Fruit fly (Drosophila melanogaster) whole organism, embryonic: Measurements from ENCODE around the gene Tsc1.

Source experiments
- Antp ChIP-seq: fragments of 200-800 bp; sonication (Bioruptor generic); optimal IDR thresholded peaks from 3 replicates; lab custom pipeline; 2016; ENCODE audit warnings: missing biosample characterization, missing genetic modification characterization
- Awh ChIP-seq: fragments of 200-800 bp; sonication (Bioruptor generic); IDR thresholded peaks from 2 replicates; pipeline ENCODE4, ENCODE4 v1.3.6; 2022; ENCODE audit warnings: missing biosample characterization, missing genetic modification characterization
- CG12071 ChIP-seq: fragments of 200-800 bp; sonication (Bioruptor generic); optimal IDR thresholded peaks from 3 replicates; lab custom pipeline; 2018; ENCODE audit warnings: missing biosample characterization, mild to moderate bottlenecking, missing genetic modification characterization
- CG12391 ChIP-seq: fragments of 200-800 bp; sonication (Bioruptor generic); optimal IDR thresholded peaks from 3 replicates; lab custom pipeline; 2018; ENCODE audit warnings: missing biosample characterization, mild to moderate bottlenecking, missing genetic modification characterization, moderate library complexity
- CG12769 ChIP-seq: fragments of 200-800 bp; sonication (Bioruptor generic); optimal IDR thresholded peaks from 2 replicates; lab custom pipeline; 2019; ENCODE audit warnings: missing biosample characterization, mild to moderate bottlenecking, missing genetic modification characterization, moderate library complexity
- CG16779 ChIP-seq: fragments of 200-800 bp; sonication (Bioruptor generic); IDR thresholded peaks from 2 replicates; pipeline ENCODE4 v1.3.6; 2022; ENCODE audit warnings: missing biosample characterization, missing genetic modification characterization
- CG16813 ChIP-seq: fragments of 200-800 bp; sonication (Bioruptor generic); IDR thresholded peaks from 3 replicates; pipeline ENCODE4 v1.3.6; 2022; ENCODE audit warnings: missing biosample characterization, missing genetic modification characterization; ENCODE audit not compliant: partially characterized antibody
- CG16863 ChIP-seq: fragments of 200-800 bp; sonication (Bioruptor generic); optimal IDR thresholded peaks from 3 replicates; lab custom pipeline; 2016; ENCODE audit warnings: missing biosample characterization, missing genetic modification characterization
- CG18764 ChIP-seq: fragments of 200-800 bp; sonication (Bioruptor generic); optimal IDR thresholded peaks from 3 replicates; lab custom pipeline; 2016; ENCODE audit warnings: missing biosample characterization, missing genetic modification characterization
- CG2129 ChIP-seq: fragments of 200-800 bp; sonication (Bioruptor generic); IDR thresholded peaks from 2 replicates; pipeline ENCODE4 v1.3.6; 2022; ENCODE audit warnings: missing biosample characterization, missing genetic modification characterization; ENCODE audit not compliant: partially characterized antibody
- CG31441 ChIP-seq: fragments of 200-800 bp; sonication (Bioruptor generic); IDR thresholded peaks from 2 replicates; pipeline ENCODE4 v1.3.6; 2022; ENCODE audit warnings: missing biosample characterization, missing genetic modification characterization
- CG32767 ChIP-seq: fragments of 200-800 bp; sonication (Bioruptor generic); IDR thresholded peaks from 2 replicates; pipeline ENCODE4 v1.3.6; 2022; ENCODE audit warnings: missing biosample characterization, missing genetic modification characterization
- CG3407 ChIP-seq: fragments of 200-800 bp; sonication (Bioruptor generic); optimal IDR thresholded peaks from 2 replicates; lab custom pipeline; 2018; ENCODE audit warnings: missing biosample characterization, mild to moderate bottlenecking, missing genetic modification characterization
- CG34224 ChIP-seq: fragments of 200-800 bp; sonication (Bioruptor generic); IDR thresholded peaks from 3 replicates; pipeline ENCODE4 v1.3.6; 2022; ENCODE audit warnings: missing biosample characterization, missing genetic modification characterization; ENCODE audit not compliant: partially characterized antibody
- CG3726 ChIP-seq: fragments of 200-800 bp; sonication (Bioruptor generic); IDR thresholded peaks from 3 replicates; pipeline ENCODE4, ENCODE4 v1.3.6; 2022; ENCODE audit warnings: missing biosample characterization, missing genetic modification characterization
- CG3995 ChIP-seq: fragments of 200-800 bp; sonication (Bioruptor generic); optimal IDR thresholded peaks from 3 replicates; lab custom pipeline; 2016; ENCODE audit warnings: missing biosample characterization, missing genetic modification characterization
- CG6272 ChIP-seq: fragments of 200-800 bp; sonication (Bioruptor generic); IDR thresholded peaks from 2 replicates; pipeline ENCODE4 v1.3.6; 2022; ENCODE audit warnings: missing biosample characterization, missing genetic modification characterization
- CG7357 ChIP-seq: fragments of 200-800 bp; sonication (Bioruptor generic); IDR thresholded peaks from 3 replicates; pipeline ENCODE4 v1.3.6; 2022; ENCODE audit warnings: missing biosample characterization, missing genetic modification characterization
- Meics ChIP-seq: fragments of 200-800 bp; sonication (Bioruptor generic); optimal IDR thresholded peaks from 2 replicates; lab custom pipeline; 2017; ENCODE audit warnings: missing biosample characterization, mild to moderate bottlenecking, missing genetic modification characterization
- NC2α ChIP-seq: fragments of 200-800 bp; sonication (Bioruptor generic); optimal IDR thresholded peaks from 2 replicates; lab custom pipeline; 2016; ENCODE audit warnings: missing biosample characterization, missing genetic modification characterization
- Poxn ChIP-seq: fragments of 200-800 bp; sonication (Bioruptor generic); IDR thresholded peaks from 2 replicates; pipeline ENCODE4 v1.3.6; 2022; ENCODE audit warnings: missing biosample characterization, missing genetic modification characterization
- Ptx1 ChIP-seq: fragments of 200-800 bp; sonication (Bioruptor generic); IDR thresholded peaks from 2 replicates; pipeline ENCODE4 v1.3.6; 2022; ENCODE audit warnings: missing biosample characterization, missing genetic modification characterization
- Six4 ChIP-seq: fragments of 200-800 bp; sonication (Bioruptor generic); optimal IDR thresholded peaks from 2 replicates; lab custom pipeline; 2016; ENCODE audit warnings: missing biosample characterization, missing genetic modification characterization
- Stat92E ChIP-seq, 3 experiments: fragments of >200 bp in 2 of 3; fragments of 200-800 bp in 1 of 3; sonication (Bioruptor generic) in 1 of 3; optimal IDR thresholded peaks; 2 replicates each; lab custom pipeline; 2017 to 2019; ENCODE audit warnings: missing biosample characterization in 3 of 3, missing genetic modification characterization in 3 of 3, mild to moderate bottlenecking in 1 of 3, moderate library complexity in 1 of 3
- amos ChIP-seq: fragments of 200-800 bp; sonication (Bioruptor generic); IDR thresholded peaks from 2 replicates; pipeline ENCODE4 v1.3.6; 2022; ENCODE audit warnings: missing biosample characterization, missing genetic modification characterization; ENCODE audit not compliant: partially characterized antibody
- ap ChIP-seq: fragments of 200-800 bp; sonication (Bioruptor generic); IDR thresholded peaks from 2 replicates; pipeline ENCODE4 v1.3.6; 2022; ENCODE audit warnings: missing biosample characterization, missing genetic modification characterization
- cg ChIP-seq: fragments of 200-800 bp; sonication (Bioruptor generic); optimal IDR thresholded peaks from 3 replicates; lab custom pipeline; 2019; ENCODE audit warnings: missing biosample characterization, mild to moderate bottlenecking, missing genetic modification characterization, moderate library complexity
- ci ChIP-seq: fragments of 200-800 bp; sonication (Bioruptor generic); IDR thresholded peaks from 3 replicates; pipeline ENCODE4 v1.3.6; 2022; ENCODE audit warnings: missing biosample characterization, missing genetic modification characterization
- crc ChIP-seq: fragments of 200-800 bp; sonication (Bioruptor generic); optimal IDR thresholded peaks from 2 replicates; lab custom pipeline; 2016; ENCODE audit warnings: missing biosample characterization, missing genetic modification characterization
- cwo ChIP-seq: fragments of 200-800 bp; sonication (Bioruptor generic); optimal IDR thresholded peaks from 3 replicates; lab custom pipeline; 2017; ENCODE audit warnings: missing biosample characterization, missing genetic modification characterization, mild to moderate bottlenecking, moderate library complexity, missing genetic modification reagents
- disco-r ChIP-seq: fragments of 200-800 bp; sonication (Bioruptor generic); optimal IDR thresholded peaks from 2 replicates; lab custom pipeline; 2016; ENCODE audit warnings: missing biosample characterization, missing genetic modification characterization
- dm ChIP-seq: fragments of 200-800 bp; sonication (Bioruptor generic); optimal IDR thresholded peaks from 3 replicates; lab custom pipeline; 2016; ENCODE audit warnings: missing biosample characterization, missing genetic modification characterization
- ems ChIP-seq: fragments of 200-800 bp; sonication (Bioruptor generic); optimal IDR thresholded peaks from 3 replicates; lab custom pipeline; 2016; ENCODE audit warnings: missing biosample characterization, missing genetic modification characterization
- grau ChIP-seq: fragments of 200-800 bp; optimal IDR thresholded peaks from 3 replicates; lab custom pipeline; 2019; ENCODE audit warnings: missing biosample characterization, mild to moderate bottlenecking, missing genetic modification characterization, moderate library complexity
- gsb-n ChIP-seq: fragments of 200-800 bp; sonication (Bioruptor generic); optimal IDR thresholded peaks from 3 replicates; lab custom pipeline; 2018; ENCODE audit warnings: missing biosample characterization, mild to moderate bottlenecking, missing genetic modification characterization
- inv ChIP-seq: fragments of 200-800 bp; sonication (Bioruptor generic); IDR thresholded peaks from 2 replicates; pipeline ENCODE4 v1.3.6; 2022; ENCODE audit warnings: missing biosample characterization, missing genetic modification characterization; ENCODE audit not compliant: partially characterized antibody
- jumu ChIP-seq: fragments of 200-800 bp; sonication (Bioruptor generic); optimal IDR thresholded peaks from 3 replicates; lab custom pipeline; 2016; ENCODE audit warnings: missing biosample characterization, missing genetic modification characterization
- knrl ChIP-seq: fragments of 200-800 bp; sonication (Bioruptor generic); IDR thresholded peaks from 3 replicates; pipeline ENCODE4 v1.3.6; 2022; ENCODE audit warnings: missing biosample characterization, missing genetic modification characterization; ENCODE audit not compliant: partially characterized antibody
- nerfin-2 ChIP-seq: fragments of 200-800 bp; sonication (Bioruptor generic); IDR thresholded peaks from 2 replicates; pipeline ENCODE4 v1.3.6; 2022; ENCODE audit warnings: missing biosample characterization, missing genetic modification characterization; ENCODE audit not compliant: partially characterized antibody
- pzg ChIP-seq: fragments of 200-800 bp; sonication (Bioruptor generic); optimal IDR thresholded peaks from 3 replicates; lab custom pipeline; 2018; ENCODE audit warnings: missing biosample characterization, mild to moderate bottlenecking, missing genetic modification characterization, moderate library complexity
- sc ChIP-seq, 3 experiments: fragments of >200 bp in 2 of 3; fragments of 200-800 bp in 1 of 3; sonication (Bioruptor generic) in 1 of 3; optimal IDR thresholded peaks; 2 replicates in 2 of 3; 3 replicates in 1 of 3; lab custom pipeline; 2017; ENCODE audit warnings: mild to moderate bottlenecking in 1 of 3, missing biosample characterization in 1 of 3, missing genetic modification characterization in 1 of 3, missing genetic modification reagents in 1 of 3
- sna ChIP-seq: fragments of 200-800 bp; sonication (Bioruptor generic); IDR thresholded peaks from 2 replicates; pipeline ENCODE4 v1.3.6; 2022; ENCODE audit warnings: missing biosample characterization, missing genetic modification characterization; ENCODE audit not compliant: partially characterized antibody
- trh ChIP-seq: fragments of 200-800 bp; sonication (Bioruptor generic); optimal IDR thresholded peaks from 2 replicates; lab custom pipeline; 2016; ENCODE audit warnings: missing biosample characterization, missing genetic modification characterization
- tup ChIP-seq: fragments of 200-800 bp; sonication (Bioruptor generic); optimal IDR thresholded peaks from 2 replicates; lab custom pipeline; 2016; ENCODE audit warnings: missing biosample characterization, mild to moderate bottlenecking, missing genetic modification characterization, moderate library complexity
- z ChIP-seq: fragments of 200-800 bp; sonication (Bioruptor generic); IDR thresholded peaks from 3 replicates; pipeline ENCODE4 v1.3.6; 2022; ENCODE audit warnings: missing biosample characterization, missing genetic modification characterization

Gene Tsc1

dm6 chr3R:24108902-24109389 lies 21.2 kb upstream of the Tsc1 start, which contains the start of the genes eIF4EHP and CG18428 (continued):
- TF ChIP-seq trh (GFP tag; lab: Kevin White, UChicago) (peak; percentile 97), inv (GFP tag; lab: Robert Waterston, UW) (no peak), amos (GFP tag; lab: Robert Waterston, UW) (no peak), Antp (GFP tag; lab: Kevin White, UChicago) (peak; percentile 83), CG3995 (peak; percentile 74), disco-r (GFP tag; lab: Kevin White, UChicago) (peak; percentile 54), CG34224 (GFP tag; lab: Robert Waterston, UW) (no peak), ems (GFP tag; lab: Kevin White, UChicago) (peak; percentile 86), crc (GFP tag; lab: Kevin White, UChicago) (peak; percentile 79), CG7357 (GFP tag; lab: Robert Waterston, UW) (peak; percentile 98), Awh (GFP tag; lab: Robert Waterston, UW) (no peak; the same call in none of the 2 replicates), CG12391 (tag; lab: Kevin White, UChicago) (peak; percentile 100), CG16813 (GFP tag; lab: Robert Waterston, UW) (no peak), CG32767 (GFP tag; lab: Robert Waterston, UW) (no peak), CG3407 (peak; percentile 95), knrl (GFP tag; lab: Robert Waterston, UW) (no peak), Ptx1 (GFP tag; lab: Robert Waterston, UW) (no peak), Six4 (GFP tag; lab: Kevin White, UChicago) (peak; percentile 98), ci (GFP tag; lab: Robert Waterston, UW) (no peak; the same call in 2 of the 3 replicates), CG18764 (peak; percentile 97), jumu (GFP tag; lab: Kevin White, UChicago) (peak; percentile 78), nerfin-2 (GFP tag; lab: Robert Waterston, UW) (no peak), CG12071 (GFP tag; lab: Kevin White, UChicago) (peak; percentile 96), CG3726 (no peak; the same call in 2 of the 3 replicates), cg (GFP tag; lab: Kevin White, UChicago) (peak; percentile 54), pzg (GFP tag; lab: Kevin White, UChicago) (peak; percentile 74), CG16779 (GFP tag; lab: Robert Waterston, UW) (no peak), tup (peak; percentile 93), Poxn (0 out of 2 replicates have a peak, but pooled peaks have one; percentile 97), CG2129 (GFP tag; lab: Robert Waterston, UW) (no peak), sc (optimal IDR thresholded peaks at IDR 0.05; lab: Kevin White, UChicago) (no peak), sc (GFP tag; optimal IDR thresholded peaks at IDR 0.05; lab: Kevin White, UChicago) (peak; percentile 99), z (GFP tag; lab: Robert Waterston, UW) (no peak), gsb-n (tag; lab: Kevin White, UChicago) (peak; percentile 99), CG16863 (GFP tag; lab: Kevin White, UChicago) (peak; percentile 72), Stat92E (GFP tag; optimal IDR thresholded peaks at IDR 0.05; lab: Kevin White, UChicago) (peak in 1 of 3 experiments; percentile 98), dm (GFP tag; lab: Kevin White, UChicago) (peak; percentile 89), grau (peak; percentile 100), CG31441 (GFP tag; lab: Robert Waterston, UW) (no peak), CG12769 (tag; lab: Kevin White, UChicago) (peak; percentile 94), ap (GFP tag; lab: Robert Waterston, UW) (no peak; the same call in 1 of the 2 replicates), NC2α (peak; percentile 48), sna (GFP tag; lab: Robert Waterston, UW) (no peak), CG6272 (peak; percentile 98), cwo (GFP tag; lab: Kevin White, UChicago) (peak; percentile 98), Meics (GFP tag; lab: Kevin White, UChicago) (peak; percentile 99)
- TF ChIP-seq, all 482 proteins: peak for 333
